Worm (Caenorhabditis elegans): ENCODE measurements around the gene T11F9.10.

T11F9.10 gene

ce11 chrV:11531831-11532534 lies 45.2 kb downstream of the T11F9.10 start (continued):
- TF ChIP-seq nhr-76 (tag; optimal IDR thresholded peaks at IDR 0.05) (no peak), pha-4 (tag; optimal IDR thresholded peaks at IDR 0.05) (peak; percentile 96), nhr-25 (tag; optimal IDR thresholded peaks at IDR 0.05) (peak; percentile 95), tbx-2 (tag; optimal IDR thresholded peaks at IDR 0.05) (peak; percentile 54), nhr-67 (tag; optimal IDR thresholded peaks at IDR 0.05) (no peak), daf-12 (tag; optimal IDR thresholded peaks at IDR 0.05) (no peak), eor-1 (tag; optimal IDR thresholded peaks at IDR 0.05) (no peak), R02D3.7 (tag; optimal IDR thresholded peaks at IDR 0.05) (no peak), ztf-11 (tag; optimal IDR thresholded peaks at IDR 0.05) (no peak), mdl-1 (tag; optimal IDR thresholded peaks at IDR 0.05) (peak; percentile 77), snpc-4 (tag; optimal IDR thresholded peaks at IDR 0.05) (peak; percentile 36), aly-2 (tag; optimal IDR thresholded peaks at IDR 0.05) (no peak), nhr-77 (tag; optimal IDR thresholded peaks at IDR 0.05) (no peak), ceh-28 (tag; optimal IDR thresholded peaks at IDR 0.05) (peak; percentile 35), ceh-9 (tag; optimal IDR thresholded peaks at IDR 0.05) (no peak), sea-2 (GFP tag; optimal IDR thresholded peaks at IDR 0.05) (no peak), lin-39 (tag; optimal IDR thresholded peaks at IDR 0.05) (peak; percentile 42), elt-2 (tag; optimal IDR thresholded peaks at IDR 0.05) (peak; percentile 88), zag-1 (tag; optimal IDR thresholded peaks at IDR 0.05) (no peak), lsy-12 (tag; optimal IDR thresholded peaks at IDR 0.05) (peak; percentile 58), elt-1 (tag; optimal IDR thresholded peaks at IDR 0.05) (peak; percentile 58), nhr-28 (tag; optimal IDR thresholded peaks at IDR 0.05) (no peak), ceh-82 (tag; optimal IDR thresholded peaks at IDR 0.05) (no peak)

- TF ChIP-seq nhr-12 (tag; optimal IDR thresholded peaks at IDR 0.05) (no peak), jun-1 (tag; optimal IDR thresholded peaks at IDR 0.05) (no peak)
Observed at ce11 chrV:11532535-11532853, 45.7 kb downstream of the T11F9.10 start.

- TF ChIP-seq nhr-11 (tag; optimal IDR thresholded peaks at IDR 0.05) (no peak), unc-62 (GFP tag; optimal IDR thresholded peaks at IDR 0.05) (no peak), mdl-1 (tag; optimal IDR thresholded peaks at IDR 0.05) (no peak), nhr-43 (tag; optimal IDR thresholded peaks at IDR 0.05; ENCODE audit: poor library complexity, severe bottlenecking) (peak; percentile 60), nhr-25 (tag; optimal IDR thresholded peaks at IDR 0.05) (peak; percentile 95), egl-27 (tag; optimal IDR thresholded peaks at IDR 0.05) (peak; percentile 5), zag-1 (tag; optimal IDR thresholded peaks at IDR 0.05) (no peak), nhr-23 (tag; optimal IDR thresholded peaks at IDR 0.05) (peak; percentile 81), elt-1 (tag; optimal IDR thresholded peaks at IDR 0.05) (peak; percentile 53), lin-15B (tag; optimal IDR thresholded peaks at IDR 0.05) (no peak), elt-3 (tag; optimal IDR thresholded peaks at IDR 0.05) (no peak), pqm-1 (tag; optimal IDR thresholded peaks at IDR 0.05) (no peak), sea-2 (GFP tag; optimal IDR thresholded peaks at IDR 0.05) (no peak), tbx-2 (tag; optimal IDR thresholded peaks at IDR 0.05) (peak; percentile 7), nfya-1 (tag; optimal IDR thresholded peaks at IDR 0.05; ENCODE audit: insufficient read depth) (no peak), ama-1 (optimal IDR thresholded peaks at IDR 0.05) (no peak)
Observed at ce11 chrV:11532964-11533363, 46.2 kb downstream of the T11F9.10 start.

- TF ChIP-seq fos-1 (tag; optimal IDR thresholded peaks at IDR 0.05), result no peak
- TF ChIP-seq elt-1 (tag; optimal IDR thresholded peaks at IDR 0.05), result peak; percentile 41
Observed at ce11 chrV:11533365-11533949, 46.7 kb downstream of the T11F9.10 start.

Measured in whole organism, L3 larva.